Worm (Caenorhabditis elegans): ENCODE measurements around the gene ssp-10.

DNA sequence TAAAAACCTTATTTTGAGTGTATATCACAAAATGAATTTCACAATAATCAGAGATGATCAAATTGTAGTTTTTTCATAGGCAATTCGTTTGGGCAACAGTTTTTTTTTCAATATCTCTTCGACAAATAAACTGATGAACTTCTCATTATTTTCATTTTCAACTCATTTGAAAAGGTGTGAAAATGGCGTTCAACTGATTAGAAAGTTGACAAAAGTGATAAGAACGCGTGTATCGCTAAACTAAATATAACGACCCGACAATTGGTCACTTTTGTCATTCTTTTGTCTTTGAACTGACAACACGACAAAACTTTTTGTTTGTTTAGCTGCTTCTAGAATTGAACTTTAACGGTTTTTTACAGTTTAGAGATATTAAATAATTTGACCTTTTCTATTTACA is 4.1 kb upstream of the ssp-10 start:
- TF ChIP-seq ztf-4 (tag; optimal IDR thresholded peaks at IDR 0.05): no peak
- TF ChIP-seq lin-39 (tag; optimal IDR thresholded peaks at IDR 0.05): no peak
- no peak for TF ChIP-seq aly-2 (tag; optimal IDR thresholded peaks at IDR 0.05)
- TF ChIP-seq unc-62 (GFP tag; optimal IDR thresholded peaks at IDR 0.05): no peak
- TF ChIP-seq nhr-12 (tag; optimal IDR thresholded peaks at IDR 0.05): no peak
- no peak for TF ChIP-seq ztf-11 (tag; optimal IDR thresholded peaks at IDR 0.05)
- TF ChIP-seq nhr-237 (tag; optimal IDR thresholded peaks at IDR 0.05): no peak
